Worm (Caenorhabditis elegans): ENCODE data around the gene srx-90.

srx-90 gene

ce11 chrV:11580826-11581225, at the start of gene srx-90:
srx-90 (plus strand) TSS chrV:11581126.
- TF ChIP-seq nhr-6 (tag; optimal IDR thresholded peaks at IDR 0.05) = no peak
- no peak for TF ChIP-seq snpc-1.2 (GFP tag; IDR thresholded peaks at IDR 0.05)
- TF ChIP-seq hlh-11 (tag; optimal IDR thresholded peaks at IDR 0.05) = no peak
- TF ChIP-seq daf-19 (GFP tag; conservative IDR thresholded peaks at IDR 0.05) = no peak
- no peak for TF ChIP-seq hmg-1.1 (GFP tag; IDR thresholded peaks at IDR 0.05)
- no peak for TF ChIP-seq ctbp-1 (GFP tag; IDR thresholded peaks at IDR 0.05)
- TF ChIP-seq zag-1 (tag; optimal IDR thresholded peaks at IDR 0.05) = no peak
- no peak for TF ChIP-seq ztf-11 (tag; optimal IDR thresholded peaks at IDR 0.05)
- no peak for TF ChIP-seq unc-130 (GFP tag; optimal IDR thresholded peaks at IDR 0.05)
- no peak for TF ChIP-seq mdt-29 (GFP tag; IDR thresholded peaks at IDR 0.05)
- TF ChIP-seq lin-39 (tag; optimal IDR thresholded peaks at IDR 0.05) = no peak
- no peak for TF ChIP-seq daf-16 (GFP tag; optimal IDR thresholded peaks at IDR 0.05)
- no peak for TF ChIP-seq daf-16 (tag; optimal IDR thresholded peaks at IDR 0.05)
- TF ChIP-seq php-3 (GFP tag; IDR thresholded peaks at IDR 0.05) = no peak
- no peak for TF ChIP-seq unc-62 (GFP tag; optimal IDR thresholded peaks at IDR 0.05 in 1 of 2)
- TF ChIP-seq unc-62 (tag; optimal IDR thresholded peaks at IDR 0.05) = no peak
- TF ChIP-seq nhr-28 (tag; optimal IDR thresholded peaks at IDR 0.05) = no peak
- TF ChIP-seq dmd-6 (GFP tag; IDR thresholded peaks at IDR 0.05) = no peak

ce11 chrV:11531831-11532534, 48.9 kb upstream of the srx-90 start:
- no peak for TF ChIP-seq skn-1 (tag; optimal IDR thresholded peaks at IDR 0.05)
- TF ChIP-seq mxl-2 (GFP tag; conservative IDR thresholded peaks at IDR 0.05) = no peak
- TF ChIP-seq lin-38 (GFP tag; IDR thresholded peaks at IDR 0.05) = peak; percentile 48
- peak; percentile 61 for TF ChIP-seq jun-1 (tag; optimal IDR thresholded peaks at IDR 0.05)
- no peak for TF ChIP-seq nhr-76 (tag; optimal IDR thresholded peaks at IDR 0.05)
- TF ChIP-seq lin-29 (GFP tag; IDR thresholded peaks at IDR 0.05) = 0 out of 2 replicates have a peak, but pooled peaks have one; percentile 29
- TF ChIP-seq spr-3 (GFP tag; optimal IDR thresholded peaks at IDR 0.05) = no peak
- TF ChIP-seq zfp-2 (tag; optimal IDR thresholded peaks at IDR 0.05) = peak; percentile 26
- no peak for TF ChIP-seq dmd-8 (GFP tag; IDR thresholded peaks at IDR 0.05)
- TF ChIP-seq nhr-11 (tag; optimal IDR thresholded peaks at IDR 0.05) = peak; percentile 71
- TF ChIP-seq ces-1 (GFP tag; optimal IDR thresholded peaks at IDR 0.05) = no peak
- peak; percentile 62 to 96 for TF ChIP-seq daf-16 (GFP tag; optimal IDR thresholded peaks at IDR 0.05)
- peak; percentile 91 for TF ChIP-seq daf-16 (tag; optimal IDR thresholded peaks at IDR 0.05)
- TF ChIP-seq nhr-41 (GFP tag; IDR thresholded peaks at IDR 0.05) = 0 out of 2 replicates have a peak, but pooled peaks have one; percentile 24
- TF ChIP-seq set-16 (GFP tag; IDR thresholded peaks at IDR 0.05) = peak; percentile 59; the same call in 1 of the 2 replicates
- TF ChIP-seq nhr-28 (tag; optimal IDR thresholded peaks at IDR 0.05) = peak; percentile 94
- peak; percentile 92 for TF ChIP-seq dmd-6 (GFP tag; IDR thresholded peaks at IDR 0.05)
- no peak for TF ChIP-seq ztf-11 (tag; optimal IDR thresholded peaks at IDR 0.05)
- TF ChIP-seq nhr-111 (GFP tag; optimal IDR thresholded peaks at IDR 0.05) = no peak
- TF ChIP-seq hlh-11 (tag; optimal IDR thresholded peaks at IDR 0.05) = peak; percentile 99
- peak; percentile 40 for TF ChIP-seq nhr-6 (tag; optimal IDR thresholded peaks at IDR 0.05)
- TF ChIP-seq ceh-32 (tag; optimal IDR thresholded peaks at IDR 0.05; ENCODE audit: poor library complexity) = no peak
- 0 out of 2 replicates have a peak, but pooled peaks have one; percentile 31 for TF ChIP-seq mdt-29 (GFP tag; IDR thresholded peaks at IDR 0.05)
- peak; percentile 88 for TF ChIP-seq aha-1 (tag)
- TF ChIP-seq zfp-3 (GFP tag; conservative IDR thresholded peaks at IDR 0.05) = peak; percentile 43; the same call in 1 of the 2 replicates
- TF ChIP-seq dve-1 (tag; optimal IDR thresholded peaks at IDR 0.05; ENCODE audit: insufficient read depth) = peak; percentile 92
- peak in 1 of 2 experiments; percentile 98 for TF ChIP-seq unc-62 (GFP tag; optimal IDR thresholded peaks at IDR 0.05 in 1 of 2)
- TF ChIP-seq unc-62 (tag; optimal IDR thresholded peaks at IDR 0.05) = no peak
- peak; percentile 4 for TF ChIP-seq cey-2 (tag; optimal IDR thresholded peaks at IDR 0.05; ENCODE audit: borderline replicate concordance, insufficient read depth)
- TF ChIP-seq spr-1 (tag; optimal IDR thresholded peaks at IDR 0.05) = peak; percentile 42
- TF ChIP-seq pha-4 (GFP tag; IDR thresholded peaks at IDR 0.05) = peak; percentile 59; the same call in 1 of the 2 replicates
- peak; percentile 46 for TF ChIP-seq pha-4 (tag; optimal IDR thresholded peaks at IDR 0.05)
- TF ChIP-seq ceh-82 (tag; optimal IDR thresholded peaks at IDR 0.05) = no peak
- peak; percentile 78 to 96 for TF ChIP-seq mdl-1 (tag; optimal IDR thresholded peaks at IDR 0.05)
- peak; percentile 43; the same call in 1 of the 2 replicates for TF ChIP-seq ctbp-1 (GFP tag; IDR thresholded peaks at IDR 0.05)
- peak; percentile 63 to 77 for TF ChIP-seq lsy-2 (tag; optimal IDR thresholded peaks at IDR 0.05)
- TF ChIP-seq hif-1 (tag; optimal IDR thresholded peaks at IDR 0.05) = peak in 1 of 2 experiments; percentile 71
- TF ChIP-seq saeg-2 (GFP tag; IDR thresholded peaks at IDR 0.05) = no peak
- TF ChIP-seq hlh-30 (tag; optimal IDR thresholded peaks at IDR 0.05; ENCODE audit: insufficient read depth) = peak; percentile 89
